Worm (Caenorhabditis elegans) whole organism, L4 larva: Measurements from ENCODE around the gene msp-59.

Experiments used
- D1046.2 ChIP-seq: fragments of 200-800 bp; sonication (Bioruptor generic); IDR thresholded peaks from 2 replicates; pipeline ENCODE4 v1.3.6; 2022; ENCODE audit warnings: missing genetic modification characterization, missing compliant biosample characterization
- daf-8 ChIP-seq: fragments of 200-800 bp; sonication (Bioruptor generic); IDR thresholded peaks from 2 replicates; pipeline ENCODE4 v1.3.6; 2022; ENCODE audit warnings: missing genetic modification characterization, missing compliant biosample characterization
- madf-5 ChIP-seq, 2 experiments: fragments of 200-800 bp; sonication (Bioruptor generic); IDR thresholded peaks; 2 replicates each; pipeline ENCODE4 v1.3.6; 2022; ENCODE audit warnings: missing compliant biosample characterization in 2 of 2, missing genetic modification characterization in 2 of 2
- madf-9 ChIP-seq: fragments of 200-800 bp; sonication (Bioruptor generic); conservative IDR thresholded peaks from 2 replicates; pipeline ENCODE4 v1.3.6; 2022; ENCODE audit warnings: missing genetic modification reagents, missing genetic modification characterization, missing compliant biosample characterization
- mes-2 ChIP-seq: sonication (generic microtip); optimal IDR thresholded peaks from 2 replicates; lab custom pipeline; 2016; ENCODE audit warnings: missing genotype, mild to moderate bottlenecking, missing genetic modification characterization, missing compliant biosample characterization; ENCODE audit not compliant: poor library complexity, severe bottlenecking
- nhr-102 ChIP-seq: sonication (generic microtip); optimal IDR thresholded peaks from 2 replicates; lab custom pipeline; 2016; ENCODE audit warnings: mild to moderate bottlenecking, missing genetic modification characterization, moderate library complexity, missing compliant biosample characterization
- nhr-6 ChIP-seq: fragments of 150-350 bp; optimal IDR thresholded peaks from 2 replicates; lab custom pipeline; 2014; ENCODE audit warnings: missing biosample characterization, missing genetic modification characterization
- nhr-77 ChIP-seq: fragments of 150-350 bp; optimal IDR thresholded peaks from 2 replicates; lab custom pipeline; 2014; ENCODE audit warnings: missing biosample characterization, missing genetic modification characterization
- unc-39 ChIP-seq: sonication (generic microtip); optimal IDR thresholded peaks from 2 replicates; lab custom pipeline; 2017; ENCODE audit warnings: missing biosample characterization, missing genetic modification characterization

DNA sequence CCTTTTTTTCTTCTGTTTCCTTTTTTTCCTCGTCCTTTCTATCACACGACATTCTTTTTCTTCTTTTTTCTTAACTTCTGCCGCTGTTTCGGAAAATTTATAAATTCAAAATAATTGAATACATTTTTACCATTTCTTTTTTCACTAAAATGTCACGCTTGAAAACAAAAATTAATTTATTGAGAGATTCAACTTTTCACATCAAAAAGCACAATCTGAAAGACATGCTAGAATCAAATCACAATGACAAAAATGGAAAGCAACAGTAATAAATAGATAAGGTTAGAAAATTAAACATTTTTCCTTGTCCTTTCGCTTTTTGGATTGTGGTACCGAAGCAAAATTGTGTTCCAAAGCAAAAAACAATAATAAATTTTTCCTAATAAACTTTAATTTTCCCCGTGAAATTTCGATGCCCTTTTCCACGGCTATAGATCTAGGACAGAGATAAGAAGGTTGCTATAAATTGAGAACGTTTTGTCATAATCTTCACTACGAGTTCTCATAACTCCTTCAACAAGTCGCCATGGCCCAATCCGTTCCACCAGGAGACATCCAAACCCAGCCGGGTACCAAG is 15.4 kb downstream of the msp-59 start, which contains the start of the genes ZK354.6 and msp-113:
- TF ChIP-seq daf-8 (GFP tag; lab: Robert Waterston, UW) (no peak), nhr-6 (tag; lab: Kevin White, UChicago) (no peak), nhr-77 (tag; lab: Kevin White, UChicago) (no peak), nhr-102 (tag; lab: Kevin White, UChicago) (no peak), madf-5 (GFP tag; IDR thresholded peaks at IDR 0.05; lab: Robert Waterston, UW) (no peak), unc-39 (tag; lab: Kevin White, UChicago) (no peak), madf-9 (no peak), D1046.2 (GFP tag; lab: Robert Waterston, UW) (no peak), mes-2 (tag; lab: Kevin White, UChicago) (no peak)
